Fruit fly (Drosophila melanogaster) whole organism, prepupa: ENCODE results near the gene CG10631.

Experiments used
- Blimp-1 ChIP-seq: fragments of 200-800 bp; sonication (Bioruptor generic); optimal IDR thresholded peaks from 3 replicates; lab custom pipeline; 2017; ENCODE audit warnings: missing biosample characterization, missing genetic modification characterization, mild to moderate bottlenecking, moderate library complexity, missing genetic modification reagents
- CG10669 ChIP-seq: fragments of 200-800 bp; sonication (Bioruptor generic); optimal IDR thresholded peaks from 3 replicates; lab custom pipeline; 2018; ENCODE audit warnings: missing biosample characterization, mild to moderate bottlenecking, missing genetic modification characterization, moderate library complexity
- CG11294 ChIP-seq: fragments of 200-800 bp; sonication (Bioruptor generic); IDR thresholded peaks from 2 replicates; pipeline ENCODE4 v1.3.6; 2022; ENCODE audit warnings: missing biosample characterization, missing genetic modification characterization
- CG11762 ChIP-seq: fragments of 200-800 bp; sonication (Bioruptor generic); optimal IDR thresholded peaks from 3 replicates; lab custom pipeline; 2016; ENCODE audit warnings: missing biosample characterization, missing genetic modification characterization; ENCODE audit not compliant: insufficient read depth
- CG11902 ChIP-seq: fragments of 200-800 bp; sonication (Bioruptor generic); optimal IDR thresholded peaks from 3 replicates; lab custom pipeline; 2016; ENCODE audit warnings: missing biosample characterization, missing genetic modification characterization
- CG15336 ChIP-seq: fragments of 200-800 bp; sonication (Bioruptor generic); IDR thresholded peaks from 2 replicates; pipeline ENCODE4 v1.3.6; 2022; ENCODE audit warnings: missing biosample characterization, missing genetic modification characterization
- CG1621 ChIP-seq: fragments of 200-800 bp; sonication (Bioruptor generic); optimal IDR thresholded peaks from 3 replicates; lab custom pipeline; 2018; ENCODE audit warnings: missing biosample characterization, mild to moderate bottlenecking, missing genetic modification characterization
- CG16779 ChIP-seq: fragments of 200-800 bp; sonication (Bioruptor generic); optimal IDR thresholded peaks from 3 replicates; lab custom pipeline; 2017; ENCODE audit warnings: missing biosample characterization, mild to moderate bottlenecking, missing genetic modification characterization
- CG34406 ChIP-seq: fragments of 200-800 bp; sonication (Bioruptor generic); optimal IDR thresholded peaks from 3 replicates; lab custom pipeline; 2016; ENCODE audit warnings: missing biosample characterization, missing genetic modification characterization
- CG3919 ChIP-seq: fragments of 200-800 bp; sonication (Bioruptor generic); optimal IDR thresholded peaks from 3 replicates; lab custom pipeline; 2016; ENCODE audit warnings: missing biosample characterization, missing genetic modification characterization
- CG4318 ChIP-seq: fragments of 200-800 bp; sonication (Bioruptor generic); optimal IDR thresholded peaks from 3 replicates; lab custom pipeline; 2017; ENCODE audit warnings: missing biosample characterization, mild to moderate bottlenecking, missing genetic modification characterization
- CG6163 ChIP-seq: fragments of 200-800 bp; sonication (Bioruptor generic); IDR thresholded peaks from 3 replicates; pipeline ENCODE4 v1.3.6; 2022; ENCODE audit warnings: missing biosample characterization, missing genetic modification characterization
- CG6276 ChIP-seq: fragments of 200-800 bp; sonication (Bioruptor generic); optimal IDR thresholded peaks from 2 replicates; lab custom pipeline; 2017; ENCODE audit warnings: missing biosample characterization, mild to moderate bottlenecking, missing genetic modification characterization
- CG6792 ChIP-seq: fragments of 200-800 bp; sonication (Bioruptor generic); optimal IDR thresholded peaks from 3 replicates; lab custom pipeline; 2016; ENCODE audit warnings: missing biosample characterization, missing genetic modification characterization
- CG6808 ChIP-seq: fragments of 200-800 bp; sonication (Bioruptor generic); optimal IDR thresholded peaks from 3 replicates; lab custom pipeline; 2017; ENCODE audit warnings: missing biosample characterization, missing genetic modification characterization, mild to moderate bottlenecking, moderate library complexity, missing genetic modification reagents
- CG6854 ChIP-seq: fragments of 200-800 bp; sonication (Bioruptor generic); optimal IDR thresholded peaks from 2 replicates; lab custom pipeline; 2017; ENCODE audit warnings: missing biosample characterization, mild to moderate bottlenecking, missing genetic modification characterization
- CG7368 ChIP-seq: fragments of 200-800 bp; sonication (Bioruptor generic); optimal IDR thresholded peaks from 3 replicates; lab custom pipeline; 2016; ENCODE audit warnings: missing biosample characterization, missing genetic modification characterization
- CG8119 ChIP-seq: fragments of 200-800 bp; sonication (Bioruptor generic); IDR thresholded peaks from 3 replicates; pipeline ENCODE4 v1.3.6; 2022; ENCODE audit warnings: missing biosample characterization, missing genetic modification characterization
- CG8319 ChIP-seq: fragments of 200-800 bp; sonication (Bioruptor generic); optimal IDR thresholded peaks from 3 replicates; lab custom pipeline; 2016; ENCODE audit warnings: missing biosample characterization, missing genetic modification characterization
- CG8632 ChIP-seq: fragments of 200-800 bp; sonication (Bioruptor generic); optimal IDR thresholded peaks from 3 replicates; lab custom pipeline; 2016; ENCODE audit warnings: missing biosample characterization, missing genetic modification characterization
- Eip75B ChIP-seq: fragments of 200-800 bp; sonication (Bioruptor generic); optimal IDR thresholded peaks from 3 replicates; lab custom pipeline; 2016; ENCODE audit warnings: missing biosample characterization, missing genetic modification characterization
- Eip78C ChIP-seq: fragments of 200-800 bp; sonication (Bioruptor generic); peaks from one replicate; lab custom pipeline; 2016; ENCODE audit warnings: missing biosample characterization, missing genetic modification characterization
- Eip93F ChIP-seq: fragments of 200-800 bp; sonication (Bioruptor generic); optimal IDR thresholded peaks from 2 replicates; lab custom pipeline; 2016; ENCODE audit warnings: missing biosample characterization, mild to moderate bottlenecking, missing genetic modification characterization
- Ets96B ChIP-seq: fragments of 200-800 bp; optimal IDR thresholded peaks from 2 replicates; lab custom pipeline; 2019; ENCODE audit warnings: missing biosample characterization, mild to moderate bottlenecking, missing genetic modification characterization, moderate library complexity
- Hr38 ChIP-seq: sonication (Bioruptor generic); optimal IDR thresholded peaks from 2 replicates; lab custom pipeline; 2016; ENCODE audit warnings: missing biosample characterization, missing genetic modification characterization
- Hr4 ChIP-seq: fragments of 200-800 bp; sonication (Bioruptor generic); optimal IDR thresholded peaks from 3 replicates; lab custom pipeline; 2016; ENCODE audit warnings: missing biosample characterization, missing genetic modification characterization
- Lpt ChIP-seq: fragments of 200-800 bp; sonication (Bioruptor generic); optimal IDR thresholded peaks from 3 replicates; lab custom pipeline; 2016; ENCODE audit warnings: missing biosample characterization, missing genetic modification characterization
- Smox ChIP-seq: fragments of 200-800 bp; sonication (Bioruptor generic); optimal IDR thresholded peaks from 3 replicates; lab custom pipeline; 2016; ENCODE audit warnings: missing biosample characterization, missing genetic modification characterization
- Sox102F ChIP-seq: fragments of 200-800 bp; sonication (Bioruptor generic); optimal IDR thresholded peaks from 2 replicates; lab custom pipeline; 2016; ENCODE audit warnings: missing biosample characterization, mild to moderate bottlenecking, missing genetic modification characterization
- Sox14 ChIP-seq: fragments of 200-800 bp; sonication (Bioruptor generic); optimal IDR thresholded peaks from 3 replicates; lab custom pipeline; 2016; ENCODE audit warnings: missing biosample characterization, missing genetic modification characterization
- Sox15 ChIP-seq: fragments of 200-800 bp; sonication (Bioruptor generic); optimal IDR thresholded peaks from 3 replicates; lab custom pipeline; 2016; ENCODE audit warnings: missing biosample characterization, missing genetic modification characterization
- achi ChIP-seq: fragments of 200-800 bp; sonication (Bioruptor generic); optimal IDR thresholded peaks from 3 replicates; lab custom pipeline; 2016; ENCODE audit warnings: missing biosample characterization, missing genetic modification characterization
- acj6 ChIP-seq: fragments of 200-800 bp; sonication (Bioruptor generic); optimal IDR thresholded peaks from 3 replicates; lab custom pipeline; 2016; ENCODE audit warnings: missing biosample characterization, missing genetic modification characterization
- cyc ChIP-seq: fragments of 200-800 bp; sonication (Bioruptor generic); optimal IDR thresholded peaks from 3 replicates; lab custom pipeline; 2016; ENCODE audit warnings: missing biosample characterization, missing genetic modification characterization
- eg ChIP-seq: fragments of 200-800 bp; sonication (Bioruptor generic); IDR thresholded peaks from 3 replicates; pipeline ENCODE4 v1.3.6; 2022; ENCODE audit warnings: missing biosample characterization, missing genetic modification characterization
- fd85E ChIP-seq: fragments of 200-800 bp; sonication (Bioruptor generic); optimal IDR thresholded peaks from 3 replicates; lab custom pipeline; 2016; ENCODE audit warnings: missing biosample characterization, missing genetic modification characterization
- fkh ChIP-seq: fragments of 200-800 bp; sonication (Bioruptor generic); optimal IDR thresholded peaks from 3 replicates; lab custom pipeline; 2017; ENCODE audit warnings: missing biosample characterization, mild to moderate bottlenecking, missing genetic modification characterization, moderate library complexity
- lz ChIP-seq: fragments of 200-800 bp; sonication (Bioruptor generic); optimal IDR thresholded peaks from 3 replicates; lab custom pipeline; 2016; ENCODE audit warnings: missing biosample characterization, missing genetic modification characterization
- net ChIP-seq: fragments of 200-800 bp; sonication (Bioruptor generic); optimal IDR thresholded peaks from 3 replicates; lab custom pipeline; 2016; ENCODE audit warnings: missing biosample characterization, missing genetic modification characterization
- pdm3 ChIP-seq: fragments of 200-800 bp; sonication (Bioruptor generic); optimal IDR thresholded peaks from 3 replicates; lab custom pipeline; 2016; ENCODE audit warnings: missing biosample characterization, missing genetic modification characterization
- salr ChIP-seq, 2 experiments: fragments of 200-800 bp; sonication (Bioruptor generic); optimal IDR thresholded peaks; 3 replicates each; lab custom pipeline; 2016 to 2018; ENCODE audit warnings: missing biosample characterization in 2 of 2, missing genetic modification characterization in 2 of 2, mild to moderate bottlenecking in 1 of 2
- ss ChIP-seq, 2 experiments: fragments of 200-800 bp; sonication (Bioruptor generic); optimal IDR thresholded peaks; 2 replicates in 1 of 2; 3 replicates in 1 of 2; lab custom pipeline; 2017 to 2018; ENCODE audit warnings: mild to moderate bottlenecking in 2 of 2, missing biosample characterization in 2 of 2, missing genetic modification characterization in 2 of 2, moderate library complexity in 1 of 2
- svp ChIP-seq: fragments of 200-800 bp; sonication (Bioruptor generic); peaks from one replicate; lab custom pipeline; 2016; ENCODE audit warnings: missing biosample characterization, missing genetic modification characterization
- topi ChIP-seq: fragments of 200-800 bp; sonication (Bioruptor generic); optimal IDR thresholded peaks from 3 replicates; lab custom pipeline; 2016; ENCODE audit warnings: missing biosample characterization, missing genetic modification characterization
- vri ChIP-seq: fragments of 200-800 bp; sonication (Bioruptor generic); optimal IDR thresholded peaks from 3 replicates; lab custom pipeline; 2016; ENCODE audit warnings: missing biosample characterization, mild to moderate bottlenecking, missing genetic modification characterization

The CG10631 gene

dm6 chr2L:19795320-19796110 is 38.8 kb upstream of the CG10631 start (continued):
- TF ChIP-seq CG6808, result no peak
- TF ChIP-seq CG15336 (GFP tag; lab: Robert Waterston, UW), result 0 out of 2 replicates have a peak, but pooled peaks have one; percentile 30
- no peak for TF ChIP-seq CG6792 (GFP tag; lab: Kevin White, UChicago)
- no peak for TF ChIP-seq CG11294
- no peak for TF ChIP-seq CG4318 (GFP tag; lab: Kevin White, UChicago)
- no peak for TF ChIP-seq Sox15 (GFP tag; lab: Kevin White, UChicago)
- peak; percentile 0 for TF ChIP-seq fkh (GFP tag; lab: Kevin White, UChicago)
- TF ChIP-seq CG8319 (GFP tag; lab: Kevin White, UChicago), result no peak
- TF ChIP-seq CG6854 (GFP tag; lab: Kevin White, UChicago), result no peak
- peak; percentile 55 for TF ChIP-seq cyc (GFP tag; lab: Kevin White, UChicago)
- peak; percentile 13 for TF ChIP-seq net (GFP tag; lab: Kevin White, UChicago)
- TF ChIP-seq topi (GFP tag; lab: Kevin White, UChicago), result peak; percentile 22
- no peak for TF ChIP-seq CG7368
- peak; percentile 32 for TF ChIP-seq CG3919 (GFP tag; lab: Kevin White, UChicago)
- no peak for TF ChIP-seq CG8119 (GFP tag; lab: Robert Waterston, UW)
- peak; percentile 9 for TF ChIP-seq CG8632 (GFP tag; lab: Kevin White, UChicago)
- TF ChIP-seq CG16779 (tag; lab: Kevin White, UChicago), result no peak
- no peak for TF ChIP-seq ss (GFP tag; optimal IDR thresholded peaks at IDR 0.05; lab: Kevin White, UChicago)
- no peak; the same call in 2 of the 3 replicates for TF ChIP-seq eg (GFP tag; lab: Robert Waterston, UW)

dm6 chr2L:19791321-19792281 is 34.9 kb upstream of the CG10631 start, which contains the start of the genes CdGAPr and CG10466:
CdGAPr (minus strand) TSS chr2L:19791882.
CG10466 (plus strand) TSS chr2L:19792104.
- TF ChIP-seq salr (GFP tag; optimal IDR thresholded peaks at IDR 0.05; lab: Kevin White, UChicago) (no peak), Smox (GFP tag; lab: Kevin White, UChicago) (peak; percentile 11), Sox14 (GFP tag; lab: Kevin White, UChicago) (no peak), ss (GFP tag; optimal IDR thresholded peaks at IDR 0.05; lab: Kevin White, UChicago) (peak; percentile 26 to 33), CG4318 (GFP tag; lab: Kevin White, UChicago) (no peak), Hr38 (GFP tag; lab: Kevin White, UChicago) (no peak), Ets96B (tag; lab: Kevin White, UChicago) (no peak), CG11762 (GFP tag; lab: Kevin White, UChicago) (no peak), CG8119 (GFP tag; lab: Robert Waterston, UW) (no peak), Hr4 (no peak), pdm3 (no peak), eg (GFP tag; lab: Robert Waterston, UW) (no peak), CG6792 (GFP tag; lab: Kevin White, UChicago) (no peak), acj6 (GFP tag; lab: Kevin White, UChicago) (no peak), lz (GFP tag; lab: Kevin White, UChicago) (no peak), CG1621 (no peak), svp (GFP tag; lab: Kevin White, UChicago) (no peak), Lpt (GFP tag; lab: Kevin White, UChicago) (no peak), fd85E (peak; percentile 21), CG6276 (GFP tag; lab: Kevin White, UChicago) (no peak), CG34406 (GFP tag; lab: Kevin White, UChicago) (no peak), Sox102F (GFP tag; lab: Kevin White, UChicago) (peak; percentile 27), vri (peak; percentile 57), achi (GFP tag; lab: Kevin White, UChicago) (no peak), CG8319 (GFP tag; lab: Kevin White, UChicago) (no peak), fkh (GFP tag; lab: Kevin White, UChicago) (peak; percentile 72), CG15336 (GFP tag; lab: Robert Waterston, UW) (no peak), Eip75B (no peak), Eip78C (GFP tag; lab: Kevin White, UChicago) (peak; percentile 72), CG6163 (no peak), CG3919 (GFP tag; lab: Kevin White, UChicago) (peak; percentile 27), CG11294 (no peak), Eip93F (GFP tag; lab: Kevin White, UChicago) (no peak), CG10669 (GFP tag; lab: Kevin White, UChicago) (no peak), cyc (GFP tag; lab: Kevin White, UChicago) (no peak), CG11902 (GFP tag; lab: Kevin White, UChicago) (no peak), topi (GFP tag; lab: Kevin White, UChicago) (peak; percentile 21), Blimp-1 (GFP tag; lab: Kevin White, UChicago) (no peak)
